Worm (Caenorhabditis elegans) whole organism, L2 larva: ENCODE results near the gene hmgr-1.

Experiments used
- R02D3.7 ChIP-seq: fragments of 150-350 bp; optimal IDR thresholded peaks from 2 replicates; lab custom pipeline; 2014; ENCODE audit warnings: missing biosample characterization, missing genetic modification characterization
- aly-2 ChIP-seq: fragments of 150-350 bp; optimal IDR thresholded peaks from 2 replicates; lab custom pipeline; 2014; ENCODE audit warnings: missing biosample characterization, missing genetic modification characterization
- ama-1 ChIP-seq: fragments of 150-350 bp; optimal IDR thresholded peaks from 2 replicates; lab custom pipeline; 2018; ENCODE audit warnings: inconsistent platforms
- mdl-1 ChIP-seq, 2 experiments: fragments of 150-350 bp in 1 of 2; sonication (generic microtip) in 1 of 2; optimal IDR thresholded peaks; 2 replicates each; lab custom pipeline; 2017; ENCODE audit warnings: missing biosample characterization in 2 of 2, missing genetic modification characterization in 2 of 2
- nhr-6 ChIP-seq: fragments of 150-350 bp; optimal IDR thresholded peaks from 2 replicates; lab custom pipeline; 2014; ENCODE audit warnings: missing biosample characterization, missing genetic modification characterization
- skn-1 ChIP-seq: sonication (generic microtip); optimal IDR thresholded peaks from 2 replicates; lab custom pipeline; 2017; ENCODE audit warnings: missing biosample characterization, missing genetic modification characterization
- unc-39 ChIP-seq: fragments of 150-350 bp; optimal IDR thresholded peaks from 2 replicates; lab custom pipeline; 2014; ENCODE audit warnings: missing biosample characterization, missing genetic modification characterization
- zag-1 ChIP-seq: fragments of 150-350 bp; optimal IDR thresholded peaks from 2 replicates; lab custom pipeline; 2014; ENCODE audit warnings: missing biosample characterization, missing genetic modification characterization

ce11 chrIII:7365602-7366001 is 6.3 kb downstream of the hmgr-1 start, which contains the start of gene F08F8.11:
- TF ChIP-seq aly-2 (tag; lab: Kevin White, UChicago) (no peak), mdl-1 (tag; optimal IDR thresholded peaks at IDR 0.05; lab: Kevin White, UChicago) (no peak), R02D3.7 (no peak), skn-1 (tag; lab: Kevin White, UChicago) (no peak), nhr-6 (tag; lab: Kevin White, UChicago) (no peak), unc-39 (tag; lab: Kevin White, UChicago) (no peak), zag-1 (no peak), ama-1 (no peak)
